Fruit fly (Drosophila melanogaster) whole organism, embryonic: ENCODE results near the gene CG42759.

Source experiments
- CG1024 ChIP-seq: fragments of 200-800 bp; sonication (Bioruptor generic); IDR thresholded peaks from 2 replicates; pipeline ENCODE4 v1.3.6; 2022; ENCODE audit warnings: missing biosample characterization, missing genetic modification characterization
- CG10267 ChIP-seq: fragments of 200-800 bp; sonication (Bioruptor generic); optimal IDR thresholded peaks from 2 replicates; lab custom pipeline; 2018; ENCODE audit warnings: missing biosample characterization, mild to moderate bottlenecking, missing genetic modification characterization, moderate library complexity
- CG11504 ChIP-seq: fragments of 200-800 bp; sonication (Bioruptor generic); optimal IDR thresholded peaks from 3 replicates; lab custom pipeline; 2019; ENCODE audit warnings: missing biosample characterization, mild to moderate bottlenecking, missing genetic modification characterization, moderate library complexity
- CG12744 ChIP-seq: fragments of 200-800 bp; sonication (Bioruptor generic); optimal IDR thresholded peaks from 2 replicates; lab custom pipeline; 2016; ENCODE audit warnings: missing biosample characterization, missing genetic modification characterization
- CG14965 ChIP-seq: fragments of 200-800 bp; sonication (Bioruptor generic); optimal IDR thresholded peaks from 2 replicates; lab custom pipeline; 2016; ENCODE audit warnings: missing biosample characterization, missing genetic modification characterization, borderline replicate concordance
- CG15269 ChIP-seq: fragments of 200-800 bp; sonication (Bioruptor generic); optimal IDR thresholded peaks from 2 replicates; lab custom pipeline; 2018; ENCODE audit warnings: missing biosample characterization, mild to moderate bottlenecking, missing genetic modification characterization, moderate library complexity
- CG18476 ChIP-seq: fragments of 200-800 bp; sonication (Bioruptor generic); optimal IDR thresholded peaks from 2 replicates; lab custom pipeline; 2016; ENCODE audit warnings: missing biosample characterization, mild to moderate bottlenecking, missing genetic modification characterization
- CG2129 ChIP-seq: fragments of 200-800 bp; sonication (Bioruptor generic); IDR thresholded peaks from 2 replicates; pipeline ENCODE4 v1.3.6; 2022; ENCODE audit warnings: missing biosample characterization, missing genetic modification characterization; ENCODE audit not compliant: partially characterized antibody
- CG2202 ChIP-seq: fragments of 200-800 bp; sonication (Bioruptor generic); optimal IDR thresholded peaks from 2 replicates; lab custom pipeline; 2018; ENCODE audit warnings: missing biosample characterization, mild to moderate bottlenecking, missing genetic modification characterization
- CG2712 ChIP-seq: fragments of 200-800 bp; optimal IDR thresholded peaks from 3 replicates; lab custom pipeline; 2019; ENCODE audit warnings: missing biosample characterization, mild to moderate bottlenecking, missing genetic modification characterization, moderate library complexity
- CG30020 ChIP-seq: fragments of 200-800 bp; optimal IDR thresholded peaks from 2 replicates; lab custom pipeline; 2019; ENCODE audit warnings: missing biosample characterization, mild to moderate bottlenecking, missing genetic modification characterization, moderate library complexity
- CG30403 ChIP-seq: fragments of 200-800 bp; sonication (Bioruptor generic); optimal IDR thresholded peaks from 3 replicates; lab custom pipeline; 2016; ENCODE audit warnings: missing biosample characterization, missing genetic modification characterization
- CG32532 ChIP-seq: fragments of 200-800 bp; sonication (Bioruptor generic); IDR thresholded peaks from 2 replicates; pipeline ENCODE4 v1.3.6; 2022; ENCODE audit warnings: missing biosample characterization, missing genetic modification characterization
- CG4707 ChIP-seq: fragments of 200-800 bp; sonication (Bioruptor generic); optimal IDR thresholded peaks from 2 replicates; lab custom pipeline; 2018; ENCODE audit warnings: missing biosample characterization, mild to moderate bottlenecking, missing genetic modification characterization, moderate library complexity
- CG5245 ChIP-seq: fragments of 200-800 bp; sonication (Bioruptor generic); optimal IDR thresholded peaks from 3 replicates; lab custom pipeline; 2016; ENCODE audit warnings: missing biosample characterization, missing genetic modification characterization
- CG5953 ChIP-seq: fragments of 200-800 bp; sonication (Bioruptor generic); IDR thresholded peaks from 2 replicates; pipeline ENCODE4 v1.3.6; 2022; ENCODE audit warnings: missing biosample characterization, missing genetic modification characterization
- CG6683 ChIP-seq: fragments of 200-800 bp; sonication (Bioruptor generic); optimal IDR thresholded peaks from 2 replicates; lab custom pipeline; 2017; ENCODE audit warnings: missing biosample characterization, mild to moderate bottlenecking, missing genetic modification characterization, missing genetic modification reagents
- CG8290 ChIP-seq, 3 experiments: fragments of 200-800 bp; sonication (Bioruptor generic); optimal IDR thresholded peaks; 2 replicates each; lab custom pipeline; 2016 to 2019; ENCODE audit warnings: missing biosample characterization in 3 of 3, missing genetic modification characterization in 3 of 3, mild to moderate bottlenecking in 2 of 3, moderate library complexity in 1 of 3
- CHES-1-like ChIP-seq: fragments of 200-800 bp; sonication (Bioruptor generic); optimal IDR thresholded peaks from 2 replicates; lab custom pipeline; 2016; ENCODE audit warnings: missing biosample characterization, missing genetic modification characterization
- Chrac-16 ChIP-seq: fragments of 200-800 bp; sonication (Bioruptor generic); optimal IDR thresholded peaks from 3 replicates; lab custom pipeline; 2016; ENCODE audit warnings: missing biosample characterization, missing genetic modification characterization
- CoRest ChIP-seq: fragments of 200-800 bp; sonication (Bioruptor generic); optimal IDR thresholded peaks from 3 replicates; lab custom pipeline; 2018; ENCODE audit warnings: missing biosample characterization, mild to moderate bottlenecking, missing genetic modification characterization, moderate library complexity
- D ChIP-seq, 2 experiments: fragments of 200-800 bp in 1 of 2; fragments of >200 bp in 1 of 2; sonication (Bioruptor generic) in 1 of 2; optimal IDR thresholded peaks; 2 replicates in 1 of 2; 3 replicates in 1 of 2; lab custom pipeline; 2017; ENCODE audit warnings: mild to moderate bottlenecking in 1 of 2, missing biosample characterization in 1 of 2, missing genetic modification characterization in 1 of 2, missing genetic modification reagents in 1 of 2
- Ets97D ChIP-seq: fragments of 200-800 bp; sonication (Bioruptor generic); optimal IDR thresholded peaks from 3 replicates; lab custom pipeline; 2016; ENCODE audit warnings: missing biosample characterization, missing genetic modification characterization
- H15 ChIP-seq: fragments of 200-800 bp; sonication (Bioruptor generic); IDR thresholded peaks from 3 replicates; pipeline ENCODE4 v1.3.6; 2022; ENCODE audit warnings: missing biosample characterization, missing genetic modification characterization
- HLHmδ ChIP-seq: fragments of 200-800 bp; sonication (Bioruptor generic); optimal IDR thresholded peaks from 2 replicates; lab custom pipeline; 2018; ENCODE audit warnings: missing biosample characterization, mild to moderate bottlenecking, missing genetic modification characterization, moderate library complexity
- Neu2 ChIP-seq: fragments of 200-800 bp; sonication (Bioruptor generic); optimal IDR thresholded peaks from 3 replicates; lab custom pipeline; 2016; ENCODE audit warnings: missing biosample characterization, missing genetic modification characterization, borderline replicate concordance
- Nf-YC ChIP-seq: fragments of 200-800 bp; optimal IDR thresholded peaks from 3 replicates; lab custom pipeline; 2019; ENCODE audit warnings: missing biosample characterization, mild to moderate bottlenecking, missing genetic modification characterization, moderate library complexity
- PHDP ChIP-seq: fragments of 200-800 bp; sonication (Bioruptor generic); optimal IDR thresholded peaks from 3 replicates; lab custom pipeline; 2018; ENCODE audit warnings: missing biosample characterization, mild to moderate bottlenecking, missing genetic modification characterization, moderate library complexity
- br ChIP-seq: fragments of >200 bp; optimal IDR thresholded peaks from 2 replicates; lab custom pipeline; 2017
- ci ChIP-seq: fragments of 200-800 bp; sonication (Bioruptor generic); IDR thresholded peaks from 3 replicates; pipeline ENCODE4 v1.3.6; 2022; ENCODE audit warnings: missing biosample characterization, missing genetic modification characterization
- ftz-f1 ChIP-seq: fragments of 200-800 bp; sonication (Bioruptor generic); optimal IDR thresholded peaks from 2 replicates; lab custom pipeline; 2016; ENCODE audit warnings: missing biosample characterization, missing genetic modification characterization
- gfzf ChIP-seq: fragments of 200-800 bp; sonication (Bioruptor generic); optimal IDR thresholded peaks from 2 replicates; lab custom pipeline; 2016; ENCODE audit warnings: missing biosample characterization, mild to moderate bottlenecking, missing genetic modification characterization, moderate library complexity
- grn ChIP-seq: fragments of 200-800 bp; sonication (Bioruptor generic); optimal IDR thresholded peaks from 3 replicates; lab custom pipeline; 2017; ENCODE audit warnings: missing biosample characterization, missing genetic modification characterization
- ind ChIP-seq: fragments of 200-800 bp; sonication (Bioruptor generic); optimal IDR thresholded peaks from 3 replicates; lab custom pipeline; 2016; ENCODE audit warnings: missing biosample characterization, missing genetic modification characterization
- lab ChIP-seq: fragments of 200-800 bp; sonication (Bioruptor generic); optimal IDR thresholded peaks from 3 replicates; lab custom pipeline; 2017; ENCODE audit warnings: missing biosample characterization, missing genetic modification characterization, mild to moderate bottlenecking, moderate library complexity, missing genetic modification reagents
- lbe ChIP-seq: fragments of 200-800 bp; sonication (Bioruptor generic); optimal IDR thresholded peaks from 2 replicates; lab custom pipeline; 2016; ENCODE audit warnings: missing biosample characterization, mild to moderate bottlenecking, missing genetic modification characterization
- nau ChIP-seq: fragments of 200-800 bp; sonication (Bioruptor generic); optimal IDR thresholded peaks from 3 replicates; lab custom pipeline; 2017; ENCODE audit warnings: missing biosample characterization, mild to moderate bottlenecking, missing genetic modification characterization, missing genetic modification reagents
- org-1 ChIP-seq: fragments of 200-800 bp; sonication (Bioruptor generic); optimal IDR thresholded peaks from 2 replicates; lab custom pipeline; 2017; ENCODE audit warnings: missing biosample characterization, missing genetic modification characterization
- otp ChIP-seq: fragments of 200-800 bp; sonication (Bioruptor generic); IDR thresholded peaks from 3 replicates; pipeline ENCODE4, ENCODE4 v1.3.6; 2022; ENCODE audit warnings: missing biosample characterization, missing genetic modification characterization
- pb ChIP-seq: fragments of 200-800 bp; sonication (Bioruptor generic); optimal IDR thresholded peaks from 3 replicates; lab custom pipeline; 2016; ENCODE audit warnings: missing biosample characterization, missing genetic modification characterization
- pho ChIP-seq: fragments of 200-800 bp; sonication (Bioruptor generic); optimal IDR thresholded peaks from 2 replicates; lab custom pipeline; 2016; ENCODE audit warnings: missing biosample characterization, missing genetic modification characterization
- pzg ChIP-seq: fragments of 200-800 bp; sonication (Bioruptor generic); optimal IDR thresholded peaks from 3 replicates; lab custom pipeline; 2018; ENCODE audit warnings: missing biosample characterization, mild to moderate bottlenecking, missing genetic modification characterization, moderate library complexity
- repo ChIP-seq: fragments of 200-800 bp; sonication (Bioruptor generic); optimal IDR thresholded peaks from 2 replicates; lab custom pipeline; 2016; ENCODE audit warnings: missing biosample characterization, missing genetic modification characterization
- sd ChIP-seq: fragments of 200-800 bp; sonication (Bioruptor generic); optimal IDR thresholded peaks from 3 replicates; lab custom pipeline; 2018; ENCODE audit warnings: missing biosample characterization, mild to moderate bottlenecking, missing genetic modification characterization, moderate library complexity
- sisA ChIP-seq: fragments of 200-800 bp; sonication (Bioruptor generic); IDR thresholded peaks from 2 replicates; pipeline ENCODE4 v1.3.6; 2022; ENCODE audit warnings: missing biosample characterization, missing genetic modification characterization
- slou ChIP-seq: fragments of 200-800 bp; sonication (Bioruptor generic); optimal IDR thresholded peaks from 3 replicates; lab custom pipeline; 2016; ENCODE audit warnings: missing biosample characterization, missing genetic modification characterization
- sr ChIP-seq: fragments of 200-800 bp; sonication (Bioruptor generic); IDR thresholded peaks from 3 replicates; pipeline ENCODE4 v1.3.6; 2022; ENCODE audit warnings: missing biosample characterization, missing genetic modification characterization
- tll ChIP-seq, 2 experiments: fragments of 200-800 bp in 1 of 2; fragments of >200 bp in 1 of 2; sonication (Bioruptor generic) in 1 of 2; optimal IDR thresholded peaks; 2 replicates each; lab custom pipeline; 2017 to 2019; ENCODE audit warnings: missing biosample characterization in 2 of 2, missing genetic modification characterization in 2 of 2, mild to moderate bottlenecking in 1 of 2, moderate library complexity in 1 of 2
- trh ChIP-seq: fragments of 200-800 bp; sonication (Bioruptor generic); optimal IDR thresholded peaks from 2 replicates; lab custom pipeline; 2016; ENCODE audit warnings: missing biosample characterization, missing genetic modification characterization
- tup ChIP-seq: fragments of 200-800 bp; sonication (Bioruptor generic); optimal IDR thresholded peaks from 2 replicates; lab custom pipeline; 2016; ENCODE audit warnings: missing biosample characterization, mild to moderate bottlenecking, missing genetic modification characterization, moderate library complexity

CG42759 gene

dm6 chr3R:10161163-10161562 is 18.3 kb downstream of the CG42759 start, which contains the start of gene CG6254 (continued):
- peak; percentile 64 for TF ChIP-seq CG32532 (GFP tag; lab: Robert Waterston, UW)
- no peak for TF ChIP-seq CG8290 (GFP tag; optimal IDR thresholded peaks at IDR 0.05; lab: Kevin White, UChicago)
- no peak for TF ChIP-seq CG8290 (tag; optimal IDR thresholded peaks at IDR 0.05; lab: Kevin White, UChicago)
- TF ChIP-seq slou (GFP tag; lab: Kevin White, UChicago): no peak
- no peak for TF ChIP-seq CG5953 (GFP tag; lab: Robert Waterston, UW)
- TF ChIP-seq CG30403: peak; percentile 59
- TF ChIP-seq CG18476 (GFP tag; lab: Kevin White, UChicago): no peak
- TF ChIP-seq PHDP: no peak
- no peak for TF ChIP-seq CoRest
- TF ChIP-seq otp (GFP tag; lab: Robert Waterston, UW): no peak
- peak; percentile 43 for TF ChIP-seq pho (GFP tag; lab: Kevin White, UChicago)
- no peak for TF ChIP-seq CG5245 (GFP tag; lab: Kevin White, UChicago)
- no peak for TF ChIP-seq org-1 (GFP tag; lab: Kevin White, UChicago)
- TF ChIP-seq ind (GFP tag; lab: Kevin White, UChicago): peak; percentile 52
- 0 out of 2 replicates have a peak, but pooled peaks have one; percentile 18 for TF ChIP-seq sisA (GFP tag; lab: Robert Waterston, UW)
- TF ChIP-seq pzg (GFP tag; lab: Kevin White, UChicago): peak; percentile 68
- TF ChIP-seq gfzf (GFP tag; lab: Kevin White, UChicago): peak; percentile 28
- no peak for TF ChIP-seq HLHmδ (GFP tag; lab: Kevin White, UChicago)
- TF ChIP-seq pb (GFP tag; lab: Kevin White, UChicago): peak; percentile 27
- peak; percentile 54 for TF ChIP-seq CG30020
- no peak for TF ChIP-seq tup (GFP tag; lab: Kevin White, UChicago)
- no peak for TF ChIP-seq Neu2 (GFP tag; lab: Kevin White, UChicago)
- no peak for TF ChIP-seq br
- TF ChIP-seq sd (tag; lab: Kevin White, UChicago): no peak
- TF ChIP-seq sr (GFP tag; lab: Robert Waterston, UW): no peak
- peak; percentile 33 for TF ChIP-seq repo (GFP tag; lab: Kevin White, UChicago)
- no peak for TF ChIP-seq CG6683
- no peak for TF ChIP-seq D (optimal IDR thresholded peaks at IDR 0.05; lab: Kevin White, UChicago)
- TF ChIP-seq D (GFP tag; optimal IDR thresholded peaks at IDR 0.05; lab: Kevin White, UChicago): no peak
- peak; percentile 32 for TF ChIP-seq CG10267 (tag; lab: Kevin White, UChicago)
- TF ChIP-seq lbe (GFP tag; lab: Kevin White, UChicago): no peak
- no peak for TF ChIP-seq CG14965
- TF ChIP-seq H15 (GFP tag; lab: Robert Waterston, UW): no peak
- TF ChIP-seq Ets97D (GFP tag; lab: Kevin White, UChicago): no peak
- TF ChIP-seq CG2129: no peak
- no peak for TF ChIP-seq nau (GFP tag; lab: Kevin White, UChicago)
- TF ChIP-seq Nf-YC (tag; lab: Kevin White, UChicago): no peak
- TF ChIP-seq CG12744 (GFP tag; lab: Kevin White, UChicago): peak; percentile 48
- TF ChIP-seq CG2202 (tag; lab: Kevin White, UChicago): no peak
- TF ChIP-seq tll (GFP tag; optimal IDR thresholded peaks at IDR 0.05; lab: Kevin White, UChicago): no peak
- no peak for TF ChIP-seq CG2712 (tag; lab: Kevin White, UChicago)
- no peak for TF ChIP-seq CG4707 (GFP tag; lab: Kevin White, UChicago)
- TF ChIP-seq lab (GFP tag; lab: Kevin White, UChicago): no peak
- no peak for TF ChIP-seq grn (GFP tag; lab: Kevin White, UChicago)
- peak; percentile 34 for TF ChIP-seq Chrac-16 (GFP tag; lab: Kevin White, UChicago)
- TF ChIP-seq ftz-f1 (GFP tag; lab: Kevin White, UChicago): peak; percentile 76
- no peak for TF ChIP-seq CG1024
- no peak for TF ChIP-seq trh
- 0 out of 3 replicates have a peak, but pooled peaks have one; percentile 47 for TF ChIP-seq ci (GFP tag; lab: Robert Waterston, UW)
- TF ChIP-seq CHES-1-like (GFP tag; lab: Kevin White, UChicago): peak; percentile 67
- TF ChIP-seq CG11504 (tag; lab: Kevin White, UChicago): no peak
- no peak for TF ChIP-seq CG15269 (tag; lab: Kevin White, UChicago)
